Worm (Caenorhabditis elegans): ENCODE measurements around the gene C11E4.7.

DNA sequence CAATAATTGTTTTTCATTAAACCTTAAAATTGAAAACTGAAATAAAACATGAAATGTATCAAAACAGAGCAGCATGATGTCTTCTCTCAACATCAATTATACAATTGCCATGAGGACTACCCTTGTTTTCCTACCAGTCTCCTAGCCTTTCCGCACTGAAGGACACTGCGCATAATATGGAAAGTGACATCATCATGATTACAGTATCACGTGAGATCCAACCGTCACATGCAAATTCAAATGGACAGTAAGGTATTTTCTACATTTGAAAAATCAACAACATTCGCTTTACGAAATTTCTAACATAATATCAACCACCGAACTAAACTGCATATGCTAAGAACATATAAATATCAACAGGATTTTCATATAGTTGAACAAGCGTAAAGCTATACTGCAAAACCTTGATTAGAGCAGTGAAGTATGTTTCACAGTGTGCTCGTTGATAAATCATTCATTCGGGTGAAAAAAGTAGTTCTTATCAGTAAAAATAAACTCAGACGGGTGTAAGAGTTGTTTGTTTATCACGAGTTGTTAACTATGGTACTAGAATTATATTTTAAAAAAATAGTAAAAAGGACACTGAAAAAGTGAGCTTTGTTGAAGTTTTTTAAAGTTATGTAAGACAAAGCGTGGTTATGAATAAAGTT is 21.9 kb downstream of the C11E4.7 start:
- TF ChIP-seq hpl-2 (GFP tag; optimal IDR thresholded peaks at IDR 0.05) (no peak), lin-13 (GFP tag; optimal IDR thresholded peaks at IDR 0.05) (peak; percentile 61), lsy-2 (tag; optimal IDR thresholded peaks at IDR 0.05) (peak; percentile 8 to 48), sox-4 (tag; optimal IDR thresholded peaks at IDR 0.05) (peak; percentile 16), rnt-1 (tag; optimal IDR thresholded peaks at IDR 0.05) (no peak), nhr-76 (tag; optimal IDR thresholded peaks at IDR 0.05) (no peak), fkh-10 (GFP tag; optimal IDR thresholded peaks at IDR 0.05) (no peak), pax-3 (tag; optimal IDR thresholded peaks at IDR 0.05) (no peak), elt-3 (tag; optimal IDR thresholded peaks at IDR 0.05) (peak in 1 of 6 experiments; percentile 29), vab-15 (tag; optimal IDR thresholded peaks at IDR 0.05) (peak; percentile 20), unc-130 (tag; optimal IDR thresholded peaks at IDR 0.05) (no peak), ztf-11 (tag; optimal IDR thresholded peaks at IDR 0.05) (no peak), dpl-1 (GFP tag; optimal IDR thresholded peaks at IDR 0.05) (peak in 1 of 3 experiments; percentile 10), pag-3 (tag; optimal IDR thresholded peaks at IDR 0.05; ENCODE audit: borderline replicate concordance, insufficient read depth) (no peak)
